Fruit fly (Drosophila melanogaster) Kc167 (cell line): Measurements from ENCODE around the gene CG46399.

ENCODE experiments used
- Myc ChIP-seq: fragments of >200 bp; optimal IDR thresholded peaks from 2 replicates; lab custom pipeline; 2017; ENCODE audit warnings: missing external identifiers
- Sin3A ChIP-seq: fragments of >200 bp; optimal IDR thresholded peaks from 2 replicates; lab custom pipeline; 2018; ENCODE audit warnings: missing external identifiers
- h ChIP-seq: fragments of >200 bp; optimal IDR thresholded peaks from 3 replicates; lab custom pipeline; 2018; ENCODE audit warnings: missing external identifiers
- insv ChIP-seq: fragments of >200 bp; optimal IDR thresholded peaks from 3 replicates; lab custom pipeline; 2018; ENCODE audit warnings: missing external identifiers
- psq ChIP-seq: fragments of >200 bp; optimal IDR thresholded peaks from 2 replicates; lab custom pipeline; 2017; ENCODE audit warnings: missing external identifiers
- ttk ChIP-seq: sonication (Bioruptor generic); optimal IDR thresholded peaks from 2 replicates; lab custom pipeline; 2017; ENCODE audit warnings: missing external identifiers

The CG46399 gene

DNA sequence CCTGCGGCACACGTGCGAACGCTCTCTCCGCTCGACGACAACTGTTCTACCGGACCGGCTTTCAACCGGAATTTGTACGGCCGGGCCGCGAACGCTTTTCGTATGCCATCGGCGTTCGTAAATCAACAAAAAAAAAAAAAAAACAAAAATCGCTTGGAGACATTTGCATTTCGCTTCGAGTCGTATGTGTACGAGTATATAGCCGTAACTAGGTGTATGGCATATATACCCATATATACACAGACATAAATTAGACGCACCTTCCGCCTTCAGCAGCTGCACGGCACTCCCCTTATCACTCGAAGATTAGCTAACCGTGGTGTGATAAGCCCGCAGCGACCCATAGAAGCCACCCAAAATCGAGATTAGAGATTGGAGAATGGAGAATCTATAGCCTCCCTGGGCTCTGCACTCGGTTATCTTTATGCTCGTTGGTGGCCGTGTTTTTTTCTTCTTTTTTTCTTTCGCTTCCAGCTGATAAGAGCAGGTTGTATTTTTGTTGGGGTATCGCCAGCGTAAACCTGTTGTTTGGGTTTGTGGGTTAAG, 46.5 kb downstream of the CG46399 start, which contains the start of gene CG9512:
CG9512 (minus strand) TSS at position 51 of the 546 bp plus-strand sequence.
- no peak for TF ChIP-seq Myc
- TF ChIP-seq ttk (lab: Kevin White, UChicago) = no peak
- no peak for TF ChIP-seq h (lab: Kevin White, UChicago)
- TF ChIP-seq Sin3A (lab: Kevin White, UChicago) = no peak
- TF ChIP-seq psq = no peak
- no peak for TF ChIP-seq insv (lab: Kevin White, UChicago)

DNA sequence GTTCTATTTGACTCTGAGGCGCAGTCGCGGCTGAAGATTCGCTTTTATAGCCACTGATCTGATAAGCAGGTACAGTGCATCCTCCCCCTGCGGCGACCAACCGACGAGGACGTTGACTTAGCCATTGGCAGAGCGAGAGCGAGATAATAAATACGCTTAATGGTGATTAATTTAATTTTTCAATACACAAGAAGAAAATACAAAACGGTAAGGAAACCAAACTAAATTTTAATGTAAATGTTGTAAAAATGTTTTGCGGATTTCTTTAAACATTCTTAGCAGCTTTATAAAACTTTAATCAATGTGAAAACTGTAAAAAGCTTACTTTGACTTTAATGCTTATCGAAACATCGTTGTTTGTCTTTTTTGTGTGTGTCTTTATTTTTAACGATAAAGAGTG, 50.0 kb downstream of the CG46399 start:
- TF ChIP-seq psq = no peak
- no peak for TF ChIP-seq Myc
- TF ChIP-seq ttk (lab: Kevin White, UChicago) = no peak
- no peak for TF ChIP-seq Sin3A (lab: Kevin White, UChicago)
- no peak for TF ChIP-seq h (lab: Kevin White, UChicago)
- TF ChIP-seq insv (lab: Kevin White, UChicago) = no peak
